Worm (Caenorhabditis elegans): Measurements from ENCODE around the gene ZC449.8.
A peak's percentile ranks its signal among the peaks of the same experiment; 100 is the strongest.

DNA sequence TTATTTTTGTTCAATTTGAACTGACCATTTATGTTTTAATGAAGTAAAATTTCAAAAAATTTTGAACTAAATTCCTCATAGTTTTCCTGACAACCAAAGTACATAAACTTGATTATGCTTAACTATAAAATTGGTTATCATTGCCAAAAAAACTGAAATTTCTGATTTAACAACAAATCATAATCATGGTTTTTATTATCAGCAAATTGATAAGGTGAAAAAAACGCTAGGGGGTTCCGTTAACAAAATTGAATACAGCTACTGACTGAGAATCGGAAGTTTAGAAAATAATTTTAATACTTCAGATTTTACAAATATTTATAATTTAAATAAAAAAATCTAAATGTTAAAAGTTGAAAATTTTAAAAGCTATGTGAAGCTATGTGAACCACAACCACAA is 8.9 kb upstream of the ZC449.8 start:
- peak; percentile 41 for TF ChIP-seq elt-2 (tag; optimal IDR thresholded peaks at IDR 0.05)
- no peak for TF ChIP-seq odd-2 (tag; optimal IDR thresholded peaks at IDR 0.05)
- TF ChIP-seq fkh-6 (tag; optimal IDR thresholded peaks at IDR 0.05) = no peak
- TF ChIP-seq ztf-16 (tag; optimal IDR thresholded peaks at IDR 0.05) = no peak
- no peak for TF ChIP-seq ceh-19 (GFP tag; optimal IDR thresholded peaks at IDR 0.05)
- TF ChIP-seq fkh-10 (GFP tag; optimal IDR thresholded peaks at IDR 0.05) = no peak
- no peak for TF ChIP-seq pha-4 (tag; optimal IDR thresholded peaks at IDR 0.05)
- TF ChIP-seq ets-4 (tag; optimal IDR thresholded peaks at IDR 0.05) = no peak
- no peak for TF ChIP-seq sox-2 (GFP tag; IDR thresholded peaks at IDR 0.05)
- no peak for TF ChIP-seq nhr-11 (tag; optimal IDR thresholded peaks at IDR 0.05)
- no peak for TF ChIP-seq ama-1 (optimal IDR thresholded peaks at IDR 0.05)

Measured in whole organism, late embryonic.